Fruit fly (Drosophila melanogaster) whole organism, prepupa: ENCODE measurements around the gene CG44838.

ENCODE experiments used
- CG10631 ChIP-seq: fragments of 200-800 bp; sonication (Bioruptor generic); optimal IDR thresholded peaks from 2 replicates; lab custom pipeline; 2016; ENCODE audit warnings: missing biosample characterization, missing genetic modification characterization
- CG10669 ChIP-seq: fragments of 200-800 bp; sonication (Bioruptor generic); optimal IDR thresholded peaks from 3 replicates; lab custom pipeline; 2018; ENCODE audit warnings: missing biosample characterization, mild to moderate bottlenecking, missing genetic modification characterization, moderate library complexity
- CG11294 ChIP-seq: fragments of 200-800 bp; sonication (Bioruptor generic); IDR thresholded peaks from 2 replicates; pipeline ENCODE4 v1.3.6; 2022; ENCODE audit warnings: missing biosample characterization, missing genetic modification characterization
- CG15336 ChIP-seq: fragments of 200-800 bp; sonication (Bioruptor generic); IDR thresholded peaks from 2 replicates; pipeline ENCODE4 v1.3.6; 2022; ENCODE audit warnings: missing biosample characterization, missing genetic modification characterization
- CG16779 ChIP-seq: fragments of 200-800 bp; sonication (Bioruptor generic); optimal IDR thresholded peaks from 3 replicates; lab custom pipeline; 2017; ENCODE audit warnings: missing biosample characterization, mild to moderate bottlenecking, missing genetic modification characterization
- CG3032 ChIP-seq: fragments of 200-800 bp; optimal IDR thresholded peaks from 2 replicates; lab custom pipeline; 2019; ENCODE audit warnings: missing biosample characterization, mild to moderate bottlenecking, missing genetic modification characterization, moderate library complexity
- CG31627 ChIP-seq: fragments of 200-800 bp; sonication (Bioruptor generic); optimal IDR thresholded peaks from 3 replicates; lab custom pipeline; 2016; ENCODE audit warnings: missing biosample characterization, missing genetic modification characterization
- CG32006 ChIP-seq: fragments of 200-800 bp; sonication (Bioruptor generic); optimal IDR thresholded peaks from 3 replicates; lab custom pipeline; 2017; ENCODE audit warnings: missing biosample characterization, mild to moderate bottlenecking, missing genetic modification characterization
- CG34406 ChIP-seq: fragments of 200-800 bp; sonication (Bioruptor generic); optimal IDR thresholded peaks from 3 replicates; lab custom pipeline; 2016; ENCODE audit warnings: missing biosample characterization, missing genetic modification characterization
- CG3919 ChIP-seq: fragments of 200-800 bp; sonication (Bioruptor generic); optimal IDR thresholded peaks from 3 replicates; lab custom pipeline; 2016; ENCODE audit warnings: missing biosample characterization, missing genetic modification characterization
- CG6276 ChIP-seq: fragments of 200-800 bp; sonication (Bioruptor generic); optimal IDR thresholded peaks from 2 replicates; lab custom pipeline; 2017; ENCODE audit warnings: missing biosample characterization, mild to moderate bottlenecking, missing genetic modification characterization
- CG6854 ChIP-seq: fragments of 200-800 bp; sonication (Bioruptor generic); optimal IDR thresholded peaks from 2 replicates; lab custom pipeline; 2017; ENCODE audit warnings: missing biosample characterization, mild to moderate bottlenecking, missing genetic modification characterization
- CG8119 ChIP-seq: fragments of 200-800 bp; sonication (Bioruptor generic); IDR thresholded peaks from 3 replicates; pipeline ENCODE4 v1.3.6; 2022; ENCODE audit warnings: missing biosample characterization, missing genetic modification characterization
- CG8632 ChIP-seq: fragments of 200-800 bp; sonication (Bioruptor generic); optimal IDR thresholded peaks from 3 replicates; lab custom pipeline; 2016; ENCODE audit warnings: missing biosample characterization, missing genetic modification characterization
- CG9139 ChIP-seq: fragments of 200-800 bp; sonication (Bioruptor generic); optimal IDR thresholded peaks from 3 replicates; lab custom pipeline; 2017; ENCODE audit warnings: missing biosample characterization, mild to moderate bottlenecking, missing genetic modification characterization
- Eip75B ChIP-seq: fragments of 200-800 bp; sonication (Bioruptor generic); optimal IDR thresholded peaks from 3 replicates; lab custom pipeline; 2016; ENCODE audit warnings: missing biosample characterization, missing genetic modification characterization
- Eip78C ChIP-seq: fragments of 200-800 bp; sonication (Bioruptor generic); peaks from one replicate; lab custom pipeline; 2016; ENCODE audit warnings: missing biosample characterization, missing genetic modification characterization
- Ets21C ChIP-seq: fragments of 200-800 bp; sonication (Bioruptor generic); optimal IDR thresholded peaks from 3 replicates; lab custom pipeline; 2016; ENCODE audit warnings: missing biosample characterization, missing genetic modification characterization
- Hr38 ChIP-seq: sonication (Bioruptor generic); optimal IDR thresholded peaks from 2 replicates; lab custom pipeline; 2016; ENCODE audit warnings: missing biosample characterization, missing genetic modification characterization
- Hr39 ChIP-seq: fragments of 200-800 bp; sonication (Bioruptor generic); optimal IDR thresholded peaks from 2 replicates; lab custom pipeline; 2016; ENCODE audit warnings: missing biosample characterization, missing genetic modification characterization
- Hr4 ChIP-seq: fragments of 200-800 bp; sonication (Bioruptor generic); optimal IDR thresholded peaks from 3 replicates; lab custom pipeline; 2016; ENCODE audit warnings: missing biosample characterization, missing genetic modification characterization
- Lpt ChIP-seq: fragments of 200-800 bp; sonication (Bioruptor generic); optimal IDR thresholded peaks from 3 replicates; lab custom pipeline; 2016; ENCODE audit warnings: missing biosample characterization, missing genetic modification characterization
- OdsH ChIP-seq: fragments of 200-800 bp; sonication (Bioruptor generic); optimal IDR thresholded peaks from 3 replicates; lab custom pipeline; 2016; ENCODE audit warnings: missing biosample characterization, missing genetic modification characterization
- Smox ChIP-seq: fragments of 200-800 bp; sonication (Bioruptor generic); optimal IDR thresholded peaks from 3 replicates; lab custom pipeline; 2016; ENCODE audit warnings: missing biosample characterization, missing genetic modification characterization
- Sox14 ChIP-seq: fragments of 200-800 bp; sonication (Bioruptor generic); optimal IDR thresholded peaks from 3 replicates; lab custom pipeline; 2016; ENCODE audit warnings: missing biosample characterization, missing genetic modification characterization
- achi ChIP-seq: fragments of 200-800 bp; sonication (Bioruptor generic); optimal IDR thresholded peaks from 3 replicates; lab custom pipeline; 2016; ENCODE audit warnings: missing biosample characterization, missing genetic modification characterization
- acj6 ChIP-seq: fragments of 200-800 bp; sonication (Bioruptor generic); optimal IDR thresholded peaks from 3 replicates; lab custom pipeline; 2016; ENCODE audit warnings: missing biosample characterization, missing genetic modification characterization
- dsx ChIP-seq: fragments of 200-800 bp; optimal IDR thresholded peaks from 3 replicates; lab custom pipeline; 2019; ENCODE audit warnings: missing biosample characterization, mild to moderate bottlenecking, missing genetic modification characterization, moderate library complexity; ENCODE audit not compliant: poor library complexity, severe bottlenecking
- eg ChIP-seq: fragments of 200-800 bp; sonication (Bioruptor generic); IDR thresholded peaks from 3 replicates; pipeline ENCODE4 v1.3.6; 2022; ENCODE audit warnings: missing biosample characterization, missing genetic modification characterization
- esn ChIP-seq: fragments of 200-800 bp; sonication (Bioruptor generic); optimal IDR thresholded peaks from 2 replicates; lab custom pipeline; 2016; ENCODE audit warnings: missing biosample characterization, mild to moderate bottlenecking, missing genetic modification characterization, moderate library complexity
- fd59A ChIP-seq: fragments of 200-800 bp; sonication (Bioruptor generic); optimal IDR thresholded peaks from 2 replicates; lab custom pipeline; 2017; ENCODE audit warnings: missing biosample characterization, mild to moderate bottlenecking, missing genetic modification characterization, missing genetic modification reagents
- fd85E ChIP-seq: fragments of 200-800 bp; sonication (Bioruptor generic); optimal IDR thresholded peaks from 3 replicates; lab custom pipeline; 2016; ENCODE audit warnings: missing biosample characterization, missing genetic modification characterization
- fkh ChIP-seq: fragments of 200-800 bp; sonication (Bioruptor generic); optimal IDR thresholded peaks from 3 replicates; lab custom pipeline; 2017; ENCODE audit warnings: missing biosample characterization, mild to moderate bottlenecking, missing genetic modification characterization, moderate library complexity
- lz ChIP-seq: fragments of 200-800 bp; sonication (Bioruptor generic); optimal IDR thresholded peaks from 3 replicates; lab custom pipeline; 2016; ENCODE audit warnings: missing biosample characterization, missing genetic modification characterization
- net ChIP-seq: fragments of 200-800 bp; sonication (Bioruptor generic); optimal IDR thresholded peaks from 3 replicates; lab custom pipeline; 2016; ENCODE audit warnings: missing biosample characterization, missing genetic modification characterization
- pdm3 ChIP-seq: fragments of 200-800 bp; sonication (Bioruptor generic); optimal IDR thresholded peaks from 3 replicates; lab custom pipeline; 2016; ENCODE audit warnings: missing biosample characterization, missing genetic modification characterization
- salr ChIP-seq, 2 experiments: fragments of 200-800 bp; sonication (Bioruptor generic); optimal IDR thresholded peaks; 3 replicates each; lab custom pipeline; 2016 to 2018; ENCODE audit warnings: missing biosample characterization in 2 of 2, missing genetic modification characterization in 2 of 2, mild to moderate bottlenecking in 1 of 2
- ss ChIP-seq, 2 experiments: fragments of 200-800 bp; sonication (Bioruptor generic); optimal IDR thresholded peaks; 2 replicates in 1 of 2; 3 replicates in 1 of 2; lab custom pipeline; 2017 to 2018; ENCODE audit warnings: mild to moderate bottlenecking in 2 of 2, missing biosample characterization in 2 of 2, missing genetic modification characterization in 2 of 2, moderate library complexity in 1 of 2
- svp ChIP-seq: fragments of 200-800 bp; sonication (Bioruptor generic); peaks from one replicate; lab custom pipeline; 2016; ENCODE audit warnings: missing biosample characterization, missing genetic modification characterization
- topi ChIP-seq: fragments of 200-800 bp; sonication (Bioruptor generic); optimal IDR thresholded peaks from 3 replicates; lab custom pipeline; 2016; ENCODE audit warnings: missing biosample characterization, missing genetic modification characterization
- vri ChIP-seq: fragments of 200-800 bp; sonication (Bioruptor generic); optimal IDR thresholded peaks from 3 replicates; lab custom pipeline; 2016; ENCODE audit warnings: missing biosample characterization, mild to moderate bottlenecking, missing genetic modification characterization

The CG44838 gene

DNA sequence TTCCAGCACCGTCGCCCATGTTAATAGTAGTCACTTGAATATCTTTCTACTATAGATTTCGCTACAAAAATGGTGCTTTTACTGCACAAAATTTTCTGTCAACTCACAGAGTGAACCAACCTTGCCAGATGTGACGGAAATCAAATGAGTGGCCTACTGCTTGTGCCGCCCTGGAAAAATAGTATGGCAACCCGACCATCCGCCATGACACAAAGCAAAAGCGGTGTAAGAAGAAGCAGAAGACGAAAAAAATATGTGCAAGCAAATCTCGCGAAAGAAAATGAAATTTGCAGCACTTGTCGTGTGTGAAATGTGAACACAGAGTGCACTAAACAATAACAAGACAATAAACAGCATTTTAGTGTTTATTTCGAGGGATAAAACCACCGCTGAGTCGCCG lies 16.0 kb downstream of the CG44838 start, which contains the start of the genes Uch-L5 and Jarid2 (continued):
- TF ChIP-seq CG3919, result no peak
- TF ChIP-seq CG8632 (GFP tag; lab: Kevin White, UChicago), result no peak
- no peak for TF ChIP-seq achi (GFP tag; lab: Kevin White, UChicago)
- TF ChIP-seq Hr39 (GFP tag; lab: Kevin White, UChicago), result no peak
- TF ChIP-seq CG34406 (GFP tag; lab: Kevin White, UChicago), result no peak
- TF ChIP-seq CG16779, result no peak
- TF ChIP-seq CG10631 (GFP tag; lab: Kevin White, UChicago), result no peak

DNA sequence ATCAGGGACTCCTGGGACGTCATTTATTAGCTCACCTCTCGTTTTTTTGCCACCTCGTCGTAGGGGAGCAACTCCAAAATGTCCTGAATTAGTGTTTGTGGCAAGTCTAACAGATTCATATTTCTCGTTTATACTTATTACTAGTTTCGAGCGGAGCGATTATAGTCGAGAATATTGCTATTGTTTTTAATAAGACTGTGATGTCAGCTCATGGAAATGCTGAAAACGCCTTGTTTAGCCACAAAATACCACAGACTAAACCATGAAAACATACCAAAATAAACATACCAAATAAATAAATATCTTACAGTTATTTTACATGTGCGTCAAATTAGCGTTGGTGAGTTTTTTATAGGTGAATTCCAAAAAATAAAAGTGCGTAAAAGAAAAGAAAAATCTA lies 26.7 kb downstream of the CG44838 start, which contains the start of gene pall:
Gene pall (minus strand): TSS at position 205 of the 400 bp plus-strand sequence.
- TF ChIP-seq CG15336 (GFP tag; lab: Robert Waterston, UW), result 0 out of 2 replicates have a peak, but pooled peaks have one; percentile 27
- TF ChIP-seq vri (GFP tag; lab: Kevin White, UChicago), result no peak
- TF ChIP-seq CG16779, result no peak
- TF ChIP-seq pdm3 (GFP tag; lab: Kevin White, UChicago), result no peak
- no peak for TF ChIP-seq fd59A

DNA sequence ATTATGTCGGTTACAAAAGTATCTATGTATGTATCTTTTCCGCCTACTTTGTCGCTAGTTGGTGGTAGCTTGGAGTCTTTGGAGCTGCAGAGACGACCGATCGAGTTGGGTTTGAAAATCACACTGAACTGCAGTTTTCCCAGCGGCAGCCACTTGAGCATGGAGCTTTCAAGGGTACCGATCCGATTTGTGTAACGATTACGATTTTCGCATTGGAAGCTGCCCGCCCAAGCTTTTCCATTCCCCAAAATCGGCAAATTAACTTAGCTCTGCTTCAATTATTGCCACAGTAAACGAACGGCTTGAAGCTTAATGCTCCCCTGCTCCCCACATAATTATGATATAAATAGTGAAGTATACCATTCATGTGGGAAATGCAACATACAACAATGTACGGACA lies 28.3 kb downstream of the CG44838 start, which contains the start of gene CG32036:
Gene CG32036 (minus strand): TSS at position 101 of the 400 bp plus-strand sequence.
- TF ChIP-seq CG3032 (tag; lab: Kevin White, UChicago), result no peak
- 0 out of 3 replicates have a peak, but pooled peaks have one; percentile 36 for TF ChIP-seq eg (GFP tag; lab: Robert Waterston, UW)
- no peak for TF ChIP-seq CG31627 (GFP tag; lab: Kevin White, UChicago)
- no peak for TF ChIP-seq CG6854 (GFP tag; lab: Kevin White, UChicago)
- TF ChIP-seq salr (GFP tag; optimal IDR thresholded peaks at IDR 0.05; lab: Kevin White, UChicago), result no peak
- no peak for TF ChIP-seq Eip75B (GFP tag; lab: Kevin White, UChicago)
- TF ChIP-seq pdm3 (GFP tag; lab: Kevin White, UChicago), result no peak
- TF ChIP-seq, all 60 proteins: peak for 1

DNA sequence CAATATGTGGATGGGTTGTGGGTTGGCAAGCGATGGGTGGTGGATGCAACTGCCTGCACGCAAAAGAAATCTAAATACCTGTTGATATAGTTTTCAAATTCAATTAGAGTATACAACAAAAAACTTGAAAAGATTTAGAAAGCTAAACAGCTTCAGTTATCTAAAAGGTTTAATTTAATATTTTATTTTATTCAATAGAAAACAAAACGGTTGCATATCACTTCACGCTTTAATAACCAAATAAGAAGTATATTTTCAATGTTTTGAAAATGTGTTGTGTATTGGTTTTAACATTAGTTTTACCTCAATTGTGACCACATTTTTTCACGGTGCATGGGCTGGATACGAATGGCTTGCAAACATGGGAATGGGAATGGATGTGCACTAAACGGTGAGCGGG lies 28.8 kb downstream of the CG44838 start:
- TF ChIP-seq esn (no peak), CG3032 (tag; lab: Kevin White, UChicago) (no peak), Eip75B (GFP tag; lab: Kevin White, UChicago) (no peak), CG31627 (GFP tag; lab: Kevin White, UChicago) (no peak), dsx (GFP tag; lab: Kevin White, UChicago) (no peak), fd59A (no peak), Sox14 (no peak), Smox (GFP tag; lab: Kevin White, UChicago) (no peak), Hr4 (GFP tag; lab: Kevin White, UChicago) (peak; percentile 58), Hr38 (GFP tag; lab: Kevin White, UChicago) (no peak), CG9139 (no peak), salr (GFP tag; optimal IDR thresholded peaks at IDR 0.05; lab: Kevin White, UChicago) (no peak), CG34406 (GFP tag; lab: Kevin White, UChicago) (no peak), CG10631 (GFP tag; lab: Kevin White, UChicago) (no peak), Lpt (peak; percentile 28), CG16779 (no peak), Ets21C (GFP tag; lab: Kevin White, UChicago) (no peak), svp (no peak), fkh (GFP tag; lab: Kevin White, UChicago) (no peak), topi (no peak), OdsH (GFP tag; lab: Kevin White, UChicago) (no peak), Hr39 (GFP tag; lab: Kevin White, UChicago) (no peak), fd85E (GFP tag; lab: Kevin White, UChicago) (no peak), Eip78C (GFP tag; lab: Kevin White, UChicago) (peak; percentile 70), CG6276 (GFP tag; lab: Kevin White, UChicago) (no peak), CG10669 (GFP tag; lab: Kevin White, UChicago) (no peak), CG3919 (no peak), CG15336 (GFP tag; lab: Robert Waterston, UW) (peak; percentile 47; the same call in 1 of the 2 replicates), achi (GFP tag; lab: Kevin White, UChicago) (no peak), CG8119 (peak; percentile 60; the same call in 2 of the 3 replicates), ss (GFP tag; optimal IDR thresholded peaks at IDR 0.05; lab: Kevin White, UChicago) (no peak), CG32006 (GFP tag; lab: Kevin White, UChicago) (no peak), lz (GFP tag; lab: Kevin White, UChicago) (no peak), vri (GFP tag; lab: Kevin White, UChicago) (no peak), net (GFP tag; lab: Kevin White, UChicago) (no peak), CG11294 (no peak), acj6 (GFP tag; lab: Kevin White, UChicago) (no peak), eg (GFP tag; lab: Robert Waterston, UW) (no peak)
